Worm (Caenorhabditis elegans): ENCODE measurements around the gene Y17G7B.21.

- TF ChIP-seq cnd-1 (tag; optimal IDR thresholded peaks at IDR 0.05), result no peak
- no peak for TF ChIP-seq unc-39 (tag; optimal IDR thresholded peaks at IDR 0.05)
- TF ChIP-seq unc-62 (GFP tag; optimal IDR thresholded peaks at IDR 0.05), result no peak
- no peak for TF ChIP-seq snpc-4 (tag; optimal IDR thresholded peaks at IDR 0.05)
- no peak for TF ChIP-seq bed-3 (GFP tag; optimal IDR thresholded peaks at IDR 0.05)
- no peak for TF ChIP-seq lin-13 (tag; optimal IDR thresholded peaks at IDR 0.05)
- no peak for TF ChIP-seq pha-4 (tag; optimal IDR thresholded peaks at IDR 0.05)
- no peak for TF ChIP-seq blmp-1 (tag; optimal IDR thresholded peaks at IDR 0.05)
- TF ChIP-seq lin-32 (GFP tag; optimal IDR thresholded peaks at IDR 0.05), result no peak
- TF ChIP-seq mab-5 (tag; optimal IDR thresholded peaks at IDR 0.05), result no peak
- no peak for TF ChIP-seq drap-1 (GFP tag; optimal IDR thresholded peaks at IDR 0.05)
Observed at ce11 chrII:11992701-11993100, 15.2 kb upstream of the Y17G7B.21 start, which contains the start of gene dhps-1.

Data from whole organism, mixed stage, embryonic.